Fruit fly (Drosophila melanogaster): ENCODE data around the gene CG44088.

Gene CG44088

DNA sequence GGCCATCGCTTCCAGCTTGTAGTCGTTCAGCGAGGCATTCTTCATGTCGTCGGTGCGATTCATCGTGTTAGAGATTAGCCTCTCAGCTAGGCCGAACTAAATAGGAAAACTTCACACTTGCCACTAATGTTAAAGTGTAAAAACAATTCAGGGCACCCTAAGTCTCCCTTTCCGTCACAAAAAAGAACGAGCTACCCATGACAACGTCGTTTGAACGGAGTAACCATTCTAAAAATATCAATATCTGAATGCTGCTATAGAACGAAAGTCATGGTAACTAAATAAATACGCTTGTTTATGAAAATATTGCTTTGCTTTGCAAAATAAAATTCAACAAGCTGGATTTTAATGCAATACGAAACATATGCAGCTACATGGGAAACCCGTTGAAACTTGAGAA is 9.8 kb upstream of the CG44088 start, which contains the start of gene Ccdc39:
Gene Ccdc39 (minus strand): TSS at position 101 of the 400 bp plus-strand sequence.
- no peak for TF ChIP-seq CG8478 (optimal IDR thresholded peaks at IDR 0.05)
- no peak for TF ChIP-seq CTCF (optimal IDR thresholded peaks at IDR 0.05)

DNA sequence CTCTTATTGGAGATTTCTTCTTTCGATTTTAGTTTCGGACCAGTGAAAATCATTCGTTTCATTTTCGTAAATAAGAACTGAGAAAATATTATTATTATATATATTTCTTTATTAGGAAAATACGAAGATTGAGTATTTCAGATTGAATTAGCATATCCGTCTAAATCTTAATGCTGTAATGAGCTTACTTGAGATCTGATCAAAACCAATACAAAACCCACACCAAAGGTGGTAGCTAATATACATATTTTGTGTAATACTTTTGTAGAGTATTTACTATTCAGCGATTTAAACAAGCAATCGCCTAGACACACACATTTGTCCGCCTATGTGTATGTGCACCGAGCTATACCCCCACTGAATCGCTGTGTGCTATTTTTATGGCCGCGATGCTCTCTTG is 5.9 kb upstream of the CG44088 start:
- no peak for TF ChIP-seq CTCF (optimal IDR thresholded peaks at IDR 0.05)
- TF ChIP-seq CG8478 (optimal IDR thresholded peaks at IDR 0.05) = no peak

- TF ChIP-seq CG8478 (optimal IDR thresholded peaks at IDR 0.05) = no peak
- TF ChIP-seq CTCF (optimal IDR thresholded peaks at IDR 0.05) = no peak
Observed at dm6 chr3R:4780262-4780661, 5.4 kb upstream of the CG44088 start, which contains the start of gene CG14655. Gene CG14655, minus strand, starts transcription at chr3R:4780302.

- TF ChIP-seq CTCF (optimal IDR thresholded peaks at IDR 0.05) (no peak), CG8478 (optimal IDR thresholded peaks at IDR 0.05) (no peak)
Observed at dm6 chr3R:4775371-4775770, 518 bp upstream of the CG44088 start.

DNA sequence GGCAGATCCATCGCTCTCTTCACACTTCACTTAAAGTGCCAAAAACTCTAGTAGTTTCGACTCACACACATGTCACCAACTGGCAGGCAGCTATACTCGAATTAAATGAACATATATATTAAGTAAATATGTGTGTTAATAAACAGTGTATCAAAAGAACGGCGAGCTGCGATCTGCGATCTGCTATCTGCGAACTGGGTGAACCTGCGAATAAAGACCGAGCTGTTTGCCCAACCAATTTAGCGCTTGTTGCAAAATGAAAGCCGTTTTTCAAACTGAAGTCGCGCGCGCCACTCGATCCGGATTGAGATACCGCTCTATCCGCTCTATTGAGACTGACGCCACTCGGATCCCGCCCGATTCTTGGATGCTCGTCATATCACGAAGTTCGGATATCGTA is 1.8 kb downstream of the CG44088 start, which contains the start of gene CG44098:
Gene CG44098 (minus strand): TSS at position 101 of the 400 bp plus-strand sequence.
- no peak for TF ChIP-seq CG8478 (optimal IDR thresholded peaks at IDR 0.05)
- no peak for TF ChIP-seq CTCF (optimal IDR thresholded peaks at IDR 0.05)

dm6 chr3R:4771319-4771718 is 3.5 kb downstream of the CG44088 start:
- no peak for TF ChIP-seq CTCF (optimal IDR thresholded peaks at IDR 0.05)
- TF ChIP-seq CG8478 (optimal IDR thresholded peaks at IDR 0.05) = no peak

DNA sequence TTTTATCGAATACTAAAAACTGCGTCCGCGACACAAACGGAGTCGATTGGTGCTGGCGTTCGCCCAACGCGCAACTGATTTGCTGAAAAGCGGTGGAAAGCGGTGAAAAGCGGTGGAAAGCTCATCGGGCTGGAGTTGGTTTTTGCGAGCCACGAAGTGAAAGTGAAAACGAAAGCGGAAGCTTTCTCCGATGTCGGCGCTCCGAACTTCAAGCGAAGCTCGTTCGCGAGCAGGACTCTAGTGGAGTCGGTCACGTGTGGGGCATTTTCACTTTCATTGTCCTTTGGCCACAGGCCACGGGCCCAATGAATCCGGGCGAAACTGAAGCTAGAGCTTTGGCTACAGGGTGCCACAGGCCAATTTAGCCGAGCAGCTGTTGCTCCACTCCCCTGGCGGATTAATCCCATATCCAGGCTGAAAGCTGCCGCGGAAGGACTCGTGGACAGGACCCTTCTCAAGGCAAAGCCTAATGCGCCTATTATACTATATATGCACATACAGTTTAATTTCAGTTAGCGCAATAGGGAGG is 6.1 kb downstream of the CG44088 start:
- TF ChIP-seq CG8478 (optimal IDR thresholded peaks at IDR 0.05) = no peak

DNA sequence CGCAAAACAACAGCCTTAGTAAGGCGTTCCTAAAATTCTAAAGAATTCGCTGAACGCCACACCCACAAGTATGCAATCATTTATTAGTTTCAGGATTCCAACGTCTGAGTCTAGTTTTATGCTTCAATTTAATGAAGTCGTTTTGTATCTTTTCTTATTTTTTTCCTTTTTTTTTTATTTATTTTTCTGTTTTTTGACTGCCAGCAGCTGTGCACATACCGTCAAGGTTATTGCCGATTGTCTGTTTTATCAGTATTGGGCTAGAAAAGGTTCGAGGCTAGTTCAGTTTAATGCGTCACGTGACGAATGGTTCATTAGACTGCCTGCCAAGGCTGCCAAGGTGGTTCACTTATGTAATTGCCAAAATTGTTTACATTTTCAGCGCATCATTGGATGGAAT is 13.5 kb downstream of the CG44088 start:
- no peak for TF ChIP-seq CG8478 (optimal IDR thresholded peaks at IDR 0.05)
- TF ChIP-seq CTCF (optimal IDR thresholded peaks at IDR 0.05) = no peak

DNA sequence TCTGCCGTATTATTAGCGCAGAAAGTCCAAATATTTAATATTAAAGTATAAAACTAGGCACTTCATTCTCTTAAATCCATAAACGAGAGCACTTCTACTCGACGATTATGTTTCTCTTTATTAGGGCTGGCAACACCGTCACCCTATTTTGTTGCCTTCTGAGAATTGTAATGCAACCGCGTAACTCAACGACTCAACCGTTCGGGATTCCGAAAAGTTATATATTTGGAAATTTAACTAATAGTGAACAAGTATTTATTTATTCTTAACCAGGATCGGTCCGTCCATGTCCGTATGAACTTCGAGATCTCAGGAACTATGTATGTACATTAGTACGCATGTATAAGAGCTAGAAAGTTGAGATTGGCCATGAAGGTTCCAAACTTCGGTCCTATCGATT is 25.1 kb downstream of the CG44088 start, which contains the start of gene atms:
Gene atms (plus strand): TSS at position 301 of the 400 bp plus-strand sequence.
- TF ChIP-seq CG8478 (optimal IDR thresholded peaks at IDR 0.05) = no peak
- TF ChIP-seq CTCF (optimal IDR thresholded peaks at IDR 0.05) = no peak

- TF ChIP-seq CG8478 (optimal IDR thresholded peaks at IDR 0.05) = no peak
- TF ChIP-seq CTCF (optimal IDR thresholded peaks at IDR 0.05) = no peak
Observed at dm6 chr3R:4748888-4749717, 25.8 kb downstream of the CG44088 start, which contains the start of gene tacc. Gene tacc, minus strand, starts transcription at chr3R:4749056.

dm6 chr3R:4747292-4747691 is 27.6 kb downstream of the CG44088 start:
- TF ChIP-seq CG8478 (optimal IDR thresholded peaks at IDR 0.05) (no peak), CTCF (optimal IDR thresholded peaks at IDR 0.05) (no peak)

- TF ChIP-seq CG8478 (optimal IDR thresholded peaks at IDR 0.05) (no peak), CTCF (optimal IDR thresholded peaks at IDR 0.05) (no peak)
Observed at dm6 chr3R:4746189-4746771, 28.6 kb downstream of the CG44088 start.

DNA sequence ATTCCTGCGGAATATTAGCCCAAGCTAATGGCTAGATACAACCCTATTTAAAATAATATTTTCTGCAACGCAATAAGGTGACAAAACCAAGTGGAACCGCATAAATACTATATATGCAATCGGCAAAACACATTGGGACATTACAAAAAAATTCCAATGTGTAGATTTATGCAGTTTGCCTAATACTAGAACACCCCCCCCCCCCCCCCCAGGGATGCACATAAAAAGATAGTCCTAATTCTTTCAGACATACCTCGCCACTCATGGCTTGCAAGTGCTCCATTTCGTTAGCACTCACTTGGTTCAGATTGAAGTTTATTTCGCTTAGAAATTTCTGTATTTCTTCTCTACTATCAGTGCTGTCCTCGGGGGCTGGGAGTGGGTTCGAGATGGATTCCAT is 29.3 kb downstream of the CG44088 start:
- no peak for TF ChIP-seq CTCF (optimal IDR thresholded peaks at IDR 0.05)
- no peak for TF ChIP-seq CG8478 (optimal IDR thresholded peaks at IDR 0.05)

DNA sequence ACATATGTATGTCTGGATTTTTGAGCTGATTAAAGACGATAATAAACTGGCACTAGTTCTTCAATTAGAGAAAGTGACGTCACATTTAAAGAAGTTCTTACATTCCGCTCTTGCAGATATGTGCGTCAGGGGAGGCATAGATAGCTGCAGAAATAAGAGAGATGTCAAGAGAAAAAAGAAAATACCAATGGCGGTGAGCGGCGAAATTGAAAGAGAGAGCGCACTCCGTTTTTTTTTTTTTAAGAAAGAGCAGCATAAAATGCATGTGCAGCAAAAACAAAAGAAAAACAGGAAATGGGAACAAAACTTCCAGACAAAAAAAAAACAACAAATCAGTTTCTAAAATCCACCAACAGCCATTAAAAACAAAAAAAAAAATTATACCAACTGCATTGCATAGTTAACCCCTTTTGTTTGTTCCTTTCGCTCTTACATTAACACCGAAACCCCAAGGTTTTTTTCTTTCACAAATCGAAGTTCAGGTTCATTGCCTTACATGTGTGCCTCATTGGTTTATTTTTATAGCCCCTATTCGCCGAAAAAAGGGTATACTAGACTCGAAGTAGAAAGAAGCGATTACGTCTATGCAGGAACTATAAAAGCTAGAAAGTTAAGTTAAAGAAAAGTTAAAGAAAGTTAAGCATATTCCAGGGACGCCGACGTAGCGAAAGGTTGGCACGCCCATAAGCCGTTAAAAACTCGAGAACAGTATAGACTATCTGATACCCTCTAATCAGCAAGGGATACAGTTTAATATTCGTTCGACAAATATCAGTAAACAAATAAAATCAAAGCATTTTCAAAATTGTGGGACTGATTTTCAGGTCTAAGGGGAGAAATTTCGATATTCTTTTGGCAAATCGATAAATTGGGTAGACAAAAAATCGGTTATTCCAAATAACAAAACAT is 34.0 kb downstream of the CG44088 start:
- TF ChIP-seq CTCF (optimal IDR thresholded peaks at IDR 0.05) (no peak), CG8478 (optimal IDR thresholded peaks at IDR 0.05) (no peak)
